Fruit fly (Drosophila melanogaster) S2 (cell line): ENCODE results near the gene Mst27D.

Experiments used
- CG8478 ChIP-seq: fragments of >200 bp; optimal IDR thresholded peaks from 2 replicates; lab custom pipeline; 2018
- CTCF ChIP-seq, 2 experiments: fragments of >200 bp; optimal IDR thresholded peaks; 2 replicates each; lab custom pipeline; 2018

DNA sequence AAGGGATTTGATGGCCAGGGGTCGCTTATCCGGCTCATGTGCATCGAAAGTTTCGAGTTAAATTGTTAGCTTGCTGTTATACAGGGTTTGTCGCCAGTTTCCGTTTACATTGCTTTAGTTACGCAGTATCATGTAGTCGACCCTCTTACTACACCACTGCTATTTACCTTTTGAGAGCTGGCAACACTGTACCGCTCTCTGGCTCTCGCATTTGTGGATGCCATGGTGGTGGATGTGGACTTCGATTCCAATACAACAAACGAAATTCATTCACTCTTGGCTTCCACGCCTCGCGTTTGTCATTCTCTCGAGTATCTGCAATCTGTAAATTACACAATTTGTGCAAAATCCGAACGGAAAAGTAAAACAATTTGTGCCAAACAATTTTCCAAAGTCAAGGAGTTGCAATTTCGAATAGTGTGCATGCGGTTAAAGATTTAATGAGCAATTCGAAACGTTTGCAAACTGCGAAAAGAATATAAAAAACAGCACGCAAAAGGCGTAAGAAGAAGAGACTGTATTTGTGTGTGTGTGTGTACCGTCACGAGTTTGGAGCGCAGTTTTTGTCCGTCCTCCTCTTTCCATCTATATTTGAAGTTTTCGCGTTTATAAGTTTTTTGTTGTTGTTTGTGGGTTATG is 11.5 kb downstream of the Mst27D start:
- TF ChIP-seq CG8478 (lab: Kevin White, UChicago) (no peak), CTCF (optimal IDR thresholded peaks at IDR 0.05; lab: Kevin White, UChicago) (peak in 1 of 2 experiments; percentile 35)
